ENCODE assay signal across 5 fruit fly cellular contexts in the genomic region with DNA sequence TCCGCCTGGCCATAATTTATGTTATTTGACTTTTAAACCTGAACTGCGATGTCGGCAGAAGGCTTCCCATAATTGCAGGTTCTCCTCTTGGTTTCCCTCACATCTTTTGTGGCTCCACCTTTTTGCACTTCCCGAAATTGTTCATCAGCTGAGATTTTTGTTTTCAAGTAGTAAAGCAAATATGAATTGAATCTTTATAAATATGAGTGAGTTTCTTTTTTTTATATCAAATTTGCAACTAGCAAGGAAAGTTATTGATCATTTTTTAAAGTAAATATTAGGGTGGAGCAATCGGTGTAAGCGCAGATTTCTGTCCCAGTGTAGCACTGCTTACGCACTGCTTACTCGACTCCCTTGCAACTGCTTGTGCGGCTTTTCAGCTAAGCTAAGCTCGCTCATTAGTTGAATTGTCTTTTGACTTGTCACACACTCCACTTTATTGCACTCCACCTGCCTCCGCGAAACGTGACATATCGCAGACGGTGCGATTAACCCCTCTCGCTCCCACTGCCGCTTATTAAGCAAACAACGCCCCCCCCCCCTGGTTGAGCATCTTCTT.
TF ChIP-seq lines count a peak whose summit lies in the region.

No protein-coding gene starts in this region.

- TF ChIP-seq CTCF in whole organism, embryonic (GFP tag; optimal IDR thresholded peaks at IDR 0.05; lab: Kevin White, UChicago) = no peak

TF ChIP-seq in whole organism, adult, 20 proteins besides CTCF, POLR2A, EP300 and RAD21:
- TF ChIP-seq Hr96 (GFP tag; optimal IDR thresholded peaks at IDR 0.05; lab: Kevin White, UChicago) = no peak
- peak; percentile 62 for TF ChIP-seq kay (GFP tag; lab: Kevin White, UChicago; ENCODE audit: borderline replicate concordance)
- no peak for TF ChIP-seq Clk (GFP tag; optimal IDR thresholded peaks at IDR 0.05; lab: Kevin White, UChicago)
- TF ChIP-seq CG33017 (tag; optimal IDR thresholded peaks at IDR 0.05; lab: Kevin White, UChicago) = no peak
- no peak for TF ChIP-seq ovo (GFP tag; optimal IDR thresholded peaks at IDR 0.05; lab: Kevin White, UChicago)
- TF ChIP-seq CG11617 (GFP tag; optimal IDR thresholded peaks at IDR 0.05; lab: Kevin White, UChicago) = no peak
TF ChIP-seq in whole organism, adult: peak in this region for 1.

TF ChIP-seq in whole organism, embryonic, 481 proteins besides CTCF, POLR2A, EP300 and RAD21:
- TF ChIP-seq cad (GFP tag; optimal IDR thresholded peaks at IDR 0.05; lab: Kevin White, UChicago) (no peak), zen2 (GFP tag; IDR thresholded peaks at IDR 0.05; lab: Robert Waterston, UW; ENCODE audit: partially characterized antibody) (no peak), Atf-2 (GFP tag; optimal IDR thresholded peaks at IDR 0.05; lab: Kevin White, UChicago) (no peak), crol (GFP tag; IDR thresholded peaks at IDR 0.05; lab: Robert Waterston, UW) (peak; percentile 39; the same call in 1 of the 2 replicates), Awh (GFP tag; IDR thresholded peaks at IDR 0.05; lab: Robert Waterston, UW) (peak; percentile 12; the same call in 1 of the 2 replicates), dmrt11E (tag; optimal IDR thresholded peaks at IDR 0.05; lab: Kevin White, UChicago) (peak; percentile 4), croc (GFP tag; conservative IDR thresholded peaks at IDR 0.05; lab: Robert Waterston, UW) (no peak), fd3F (GFP tag; optimal IDR thresholded peaks at IDR 0.05; lab: Kevin White, UChicago) (no peak), trh (GFP tag; optimal IDR thresholded peaks at IDR 0.05; lab: Kevin White, UChicago) (no peak), Eip74EF (GFP tag; optimal IDR thresholded peaks at IDR 0.05; lab: Kevin White, UChicago) (peak in 1 of 2 experiments; percentile 71), gem (tag; optimal IDR thresholded peaks at IDR 0.05; lab: Kevin White, UChicago) (peak; percentile 23), zf30C (GFP tag; optimal IDR thresholded peaks at IDR 0.05; lab: Kevin White, UChicago) (peak; percentile 25), tap (tag; optimal IDR thresholded peaks at IDR 0.05; lab: Kevin White, UChicago) (no peak), CG9797 (GFP tag; optimal IDR thresholded peaks at IDR 0.05; lab: Kevin White, UChicago) (no peak), Side (GFP tag; optimal IDR thresholded peaks at IDR 0.05; lab: Kevin White, UChicago) (no peak), CG31365 (tag; optimal IDR thresholded peaks at IDR 0.05; lab: Kevin White, UChicago) (peak; percentile 90), sens (GFP tag; lab: Kevin White, UChicago) (peak; percentile 87), CG9876 (GFP tag; optimal IDR thresholded peaks at IDR 0.05; lab: Kevin White, UChicago) (no peak)

TF ChIP-seq in whole organism, prepupa, 60 proteins besides CTCF, POLR2A, EP300 and RAD21 (continues in another document):
- no peak for TF ChIP-seq ss (GFP tag; optimal IDR thresholded peaks at IDR 0.05; lab: Kevin White, UChicago)
- no peak for TF ChIP-seq CG1621 (tag; optimal IDR thresholded peaks at IDR 0.05; lab: Kevin White, UChicago)
- TF ChIP-seq salr (GFP tag; optimal IDR thresholded peaks at IDR 0.05; lab: Kevin White, UChicago) = no peak
- peak; percentile 5 for TF ChIP-seq fd59A (GFP tag; optimal IDR thresholded peaks at IDR 0.05; lab: Kevin White, UChicago)
- TF ChIP-seq CG9139 (GFP tag; optimal IDR thresholded peaks at IDR 0.05; lab: Kevin White, UChicago) = no peak
- TF ChIP-seq fkh (GFP tag; optimal IDR thresholded peaks at IDR 0.05; lab: Kevin White, UChicago) = no peak
- TF ChIP-seq CG8632 (GFP tag; optimal IDR thresholded peaks at IDR 0.05; lab: Kevin White, UChicago) = peak; percentile 44
- TF ChIP-seq Hr4 (GFP tag; optimal IDR thresholded peaks at IDR 0.05; lab: Kevin White, UChicago) = no peak
- TF ChIP-seq Eip93F (GFP tag; optimal IDR thresholded peaks at IDR 0.05; lab: Kevin White, UChicago) = no peak
- TF ChIP-seq Hr39 (GFP tag; optimal IDR thresholded peaks at IDR 0.05; lab: Kevin White, UChicago) = peak; percentile 35
- TF ChIP-seq Smox (GFP tag; optimal IDR thresholded peaks at IDR 0.05; lab: Kevin White, UChicago) = peak; percentile 31
- TF ChIP-seq Ets96B (tag; optimal IDR thresholded peaks at IDR 0.05; lab: Kevin White, UChicago) = peak; percentile 43
- TF ChIP-seq Blimp-1 (GFP tag; optimal IDR thresholded peaks at IDR 0.05; lab: Kevin White, UChicago) = no peak
- TF ChIP-seq CG6808 (GFP tag; optimal IDR thresholded peaks at IDR 0.05; lab: Kevin White, UChicago) = no peak
- TF ChIP-seq dsx (GFP tag; optimal IDR thresholded peaks at IDR 0.05; lab: Kevin White, UChicago; ENCODE audit: poor library complexity, severe bottlenecking) = no peak
- TF ChIP-seq eg (GFP tag; IDR thresholded peaks at IDR 0.05; lab: Robert Waterston, UW) = no peak
- TF ChIP-seq CG11294 (GFP tag; IDR thresholded peaks at IDR 0.05; lab: Robert Waterston, UW) = no peak
- TF ChIP-seq Sox15 (GFP tag; optimal IDR thresholded peaks at IDR 0.05; lab: Kevin White, UChicago) = no peak
- peak; percentile 6 for TF ChIP-seq Sox14 (GFP tag; optimal IDR thresholded peaks at IDR 0.05; lab: Kevin White, UChicago)
- peak; percentile 64 for TF ChIP-seq svp (GFP tag; lab: Kevin White, UChicago)
- TF ChIP-seq vri (GFP tag; optimal IDR thresholded peaks at IDR 0.05; lab: Kevin White, UChicago) = peak; percentile 4
- no peak for TF ChIP-seq CG16779 (tag; optimal IDR thresholded peaks at IDR 0.05; lab: Kevin White, UChicago)

TF ChIP-seq in whole organism, pupa, 21 proteins besides CTCF, POLR2A, EP300 and RAD21:
- TF ChIP-seq gl (tag; optimal IDR thresholded peaks at IDR 0.05; lab: Kevin White, UChicago) (no peak), CG15710 (tag; optimal IDR thresholded peaks at IDR 0.05; lab: Kevin White, UChicago) (peak; percentile 32), Ets98B (GFP tag; IDR thresholded peaks at IDR 0.05; lab: Robert Waterston, UW) (no peak), CG8301 (tag; optimal IDR thresholded peaks at IDR 0.05; lab: Kevin White, UChicago) (no peak), rn (GFP tag; IDR thresholded peaks at IDR 0.05; lab: Robert Waterston, UW) (no peak), CG4496 (GFP tag; IDR thresholded peaks at IDR 0.05; lab: Robert Waterston, UW) (0 out of 3 replicates have a peak, but pooled peaks have one; percentile 14), CG8159 (tag; optimal IDR thresholded peaks at IDR 0.05; lab: Kevin White, UChicago) (peak; percentile 55), D1 (tag; optimal IDR thresholded peaks at IDR 0.05; lab: Kevin White, UChicago) (no peak), CG13204 (GFP tag; optimal IDR thresholded peaks at IDR 0.05; lab: Kevin White, UChicago) (no peak), Pif1B (GFP tag; optimal IDR thresholded peaks at IDR 0.05; lab: Kevin White, UChicago) (no peak), EcR (GFP tag; optimal IDR thresholded peaks at IDR 0.05; lab: Kevin White, UChicago) (no peak), CG34367 (tag; optimal IDR thresholded peaks at IDR 0.05; lab: Kevin White, UChicago) (peak; percentile 31), CG14655 (GFP tag; optimal IDR thresholded peaks at IDR 0.05; lab: Kevin White, UChicago) (peak; percentile 19), CG17806 (tag; optimal IDR thresholded peaks at IDR 0.05; lab: Kevin White, UChicago) (peak; percentile 50), CG12605 (GFP tag; IDR thresholded peaks at IDR 0.05; lab: Robert Waterston, UW) (no peak), CG32121 (GFP tag; IDR thresholded peaks at IDR 0.05; lab: Robert Waterston, UW) (no peak), fd96Ca (GFP tag; IDR thresholded peaks at IDR 0.05; lab: Robert Waterston, UW) (no peak), CG10348 (GFP tag; IDR thresholded peaks at IDR 0.05; lab: Robert Waterston, UW) (no peak), Pif1A (GFP tag; optimal IDR thresholded peaks at IDR 0.05; lab: Kevin White, UChicago) (peak; percentile 39), CG9948 (tag; optimal IDR thresholded peaks at IDR 0.05; lab: Kevin White, UChicago) (peak; percentile 59), Snoo (tag; optimal IDR thresholded peaks at IDR 0.05; lab: Kevin White, UChicago) (no peak)

TF ChIP-seq in whole organism, wandering third instar larva, 38 proteins besides CTCF, POLR2A, EP300 and RAD21 (continues in another document):
- peak; percentile 12 for TF ChIP-seq ey (GFP tag; optimal IDR thresholded peaks at IDR 0.05; lab: Kevin White, UChicago)
- TF ChIP-seq CG32264 (GFP tag; optimal IDR thresholded peaks at IDR 0.05; lab: Kevin White, UChicago) = no peak
- no peak for TF ChIP-seq Dif (GFP tag; optimal IDR thresholded peaks at IDR 0.05; lab: Kevin White, UChicago; ENCODE audit: partially characterized antibody)
- no peak for TF ChIP-seq woc (GFP tag; optimal IDR thresholded peaks at IDR 0.05; lab: Kevin White, UChicago)
- peak; percentile 14 for TF ChIP-seq br (GFP tag; optimal IDR thresholded peaks at IDR 0.05; lab: Kevin White, UChicago)
- TF ChIP-seq h (GFP tag; optimal IDR thresholded peaks at IDR 0.05; lab: Kevin White, UChicago) = peak; percentile 8
- no peak for TF ChIP-seq Hr78 (GFP tag; optimal IDR thresholded peaks at IDR 0.05; lab: Kevin White, UChicago)
- no peak for TF ChIP-seq usp (GFP tag; optimal IDR thresholded peaks at IDR 0.05; lab: Kevin White, UChicago)
- TF ChIP-seq dmrt93B (GFP tag; optimal IDR thresholded peaks at IDR 0.05; lab: Kevin White, UChicago) = no peak
- TF ChIP-seq Abd-B (GFP tag; optimal IDR thresholded peaks at IDR 0.05; lab: Kevin White, UChicago) = no peak
- no peak for TF ChIP-seq sv (GFP tag; optimal IDR thresholded peaks at IDR 0.05; lab: Kevin White, UChicago)
- no peak for TF ChIP-seq pan (optimal IDR thresholded peaks at IDR 0.05; lab: Kevin White, UChicago)
- no peak for TF ChIP-seq Jra (GFP tag; optimal IDR thresholded peaks at IDR 0.05; lab: Kevin White, UChicago)
- no peak for TF ChIP-seq OdsH (GFP tag; optimal IDR thresholded peaks at IDR 0.05; lab: Kevin White, UChicago)
- no peak for TF ChIP-seq GATAd (GFP tag; optimal IDR thresholded peaks at IDR 0.05; lab: Kevin White, UChicago)
- TF ChIP-seq CG9705 (GFP tag; optimal IDR thresholded peaks at IDR 0.05; lab: Kevin White, UChicago) = no peak
- no peak for TF ChIP-seq Rel (GFP tag; optimal IDR thresholded peaks at IDR 0.05; lab: Kevin White, UChicago)
- no peak for TF ChIP-seq Rel (tag; optimal IDR thresholded peaks at IDR 0.05; lab: Kevin White, UChicago)
- no peak for TF ChIP-seq Sp1 (GFP tag; optimal IDR thresholded peaks at IDR 0.05; lab: Kevin White, UChicago)
- peak in 1 of 2 experiments; percentile 22 for TF ChIP-seq foxo (GFP tag; optimal IDR thresholded peaks at IDR 0.05; lab: Kevin White, UChicago)
- TF ChIP-seq fru (GFP tag; optimal IDR thresholded peaks at IDR 0.05; lab: Kevin White, UChicago) = peak; percentile 28
- TF ChIP-seq jim (GFP tag; optimal IDR thresholded peaks at IDR 0.05; lab: Kevin White, UChicago) = no peak
- TF ChIP-seq Dfd (GFP tag; optimal IDR thresholded peaks at IDR 0.05; lab: Kevin White, UChicago) = no peak
- TF ChIP-seq Hnf4 (GFP tag; optimal IDR thresholded peaks at IDR 0.05; lab: Kevin White, UChicago) = no peak
- no peak for TF ChIP-seq dsf (GFP tag; optimal IDR thresholded peaks at IDR 0.05; lab: Kevin White, UChicago; ENCODE audit: borderline replicate concordance)
- TF ChIP-seq sage (GFP tag; optimal IDR thresholded peaks at IDR 0.05; lab: Kevin White, UChicago) = no peak
- no peak for TF ChIP-seq brk (GFP tag; optimal IDR thresholded peaks at IDR 0.05; lab: Kevin White, UChicago)
